Worm (Caenorhabditis elegans): Measurements from ENCODE around the gene snn-1.

The snn-1 gene

ce11 chrIV:1814764-1815518 is at the start of gene snn-1:
snn-1 (minus strand) TSS chrIV:1815118.
- TF ChIP-seq pes-1 (GFP tag; IDR thresholded peaks at IDR 0.05) (no peak), tbx-37 (GFP tag; conservative IDR thresholded peaks at IDR 0.05) (no peak), tra-4 (tag; optimal IDR thresholded peaks at IDR 0.05) (no peak), sea-1 (GFP tag; conservative IDR thresholded peaks at IDR 0.05) (no peak), ets-7 (tag; optimal IDR thresholded peaks at IDR 0.05) (no peak), scrt-1 (GFP tag; IDR thresholded peaks at IDR 0.05) (no peak), hmg-4 (GFP tag; optimal IDR thresholded peaks at IDR 0.05) (no peak), ceh-36 (tag; optimal IDR thresholded peaks at IDR 0.05) (no peak), ceh-13 (GFP tag; optimal IDR thresholded peaks at IDR 0.05) (no peak), ama-1 (optimal IDR thresholded peaks at IDR 0.05) (no peak), F13C5.2 (tag; optimal IDR thresholded peaks at IDR 0.05) (no peak)

- no peak for TF ChIP-seq sea-1 (GFP tag; conservative IDR thresholded peaks at IDR 0.05)
These were observed 47.7 kb upstream of the snn-1 start for ce11 chrIV:1862655-1863054.

- no peak for TF ChIP-seq sea-1 (GFP tag; conservative IDR thresholded peaks at IDR 0.05)
- TF ChIP-seq flt-1 (GFP tag; IDR thresholded peaks at IDR 0.05) = no peak
- TF ChIP-seq hmg-4 (GFP tag; optimal IDR thresholded peaks at IDR 0.05) = no peak
- no peak for TF ChIP-seq pes-1 (GFP tag; IDR thresholded peaks at IDR 0.05)
- TF ChIP-seq ama-1 (optimal IDR thresholded peaks at IDR 0.05) = no peak
- TF ChIP-seq aly-1 (tag; optimal IDR thresholded peaks at IDR 0.05) = no peak
- no peak for TF ChIP-seq B0310.2 (tag; optimal IDR thresholded peaks at IDR 0.05)
- TF ChIP-seq tra-4 (tag; optimal IDR thresholded peaks at IDR 0.05) = no peak
- TF ChIP-seq F13C5.2 (tag; optimal IDR thresholded peaks at IDR 0.05) = no peak
- no peak for TF ChIP-seq tbx-37 (GFP tag; conservative IDR thresholded peaks at IDR 0.05)
- no peak for TF ChIP-seq ets-7 (tag; optimal IDR thresholded peaks at IDR 0.05)
- TF ChIP-seq tbx-11 (GFP tag; IDR thresholded peaks at IDR 0.05) = no peak
- no peak for TF ChIP-seq ceh-13 (GFP tag; optimal IDR thresholded peaks at IDR 0.05)
- no peak for TF ChIP-seq scrt-1 (GFP tag; IDR thresholded peaks at IDR 0.05)
- no peak for TF ChIP-seq hmbx-1 (tag; optimal IDR thresholded peaks at IDR 0.05)
- TF ChIP-seq ceh-36 (tag; optimal IDR thresholded peaks at IDR 0.05) = no peak
- no peak for TF ChIP-seq hnd-1 (tag; optimal IDR thresholded peaks at IDR 0.05)
These were observed 46.0 kb upstream of the snn-1 start for ce11 chrIV:1860965-1861364.

ce11 chrIV:1859365-1859982 is 44.6 kb upstream of the snn-1 start:
- TF ChIP-seq hnd-1 (tag; optimal IDR thresholded peaks at IDR 0.05) (no peak), scrt-1 (GFP tag; IDR thresholded peaks at IDR 0.05) (no peak), flt-1 (GFP tag; IDR thresholded peaks at IDR 0.05) (no peak), ama-1 (optimal IDR thresholded peaks at IDR 0.05) (no peak), pes-1 (GFP tag; IDR thresholded peaks at IDR 0.05) (no peak), ceh-13 (GFP tag; optimal IDR thresholded peaks at IDR 0.05) (no peak), ets-7 (tag; optimal IDR thresholded peaks at IDR 0.05) (no peak), hmg-4 (GFP tag; optimal IDR thresholded peaks at IDR 0.05) (no peak), ceh-36 (tag; optimal IDR thresholded peaks at IDR 0.05) (no peak), sea-1 (GFP tag; conservative IDR thresholded peaks at IDR 0.05) (no peak), F13C5.2 (tag; optimal IDR thresholded peaks at IDR 0.05) (no peak), aly-1 (tag; optimal IDR thresholded peaks at IDR 0.05) (no peak), hmbx-1 (tag; optimal IDR thresholded peaks at IDR 0.05) (no peak), tra-4 (tag; optimal IDR thresholded peaks at IDR 0.05) (no peak)

- TF ChIP-seq hnd-1 (tag; optimal IDR thresholded peaks at IDR 0.05) (no peak), tra-4 (tag; optimal IDR thresholded peaks at IDR 0.05) (no peak), B0310.2 (tag; optimal IDR thresholded peaks at IDR 0.05) (no peak), pes-1 (GFP tag; IDR thresholded peaks at IDR 0.05) (no peak), ceh-36 (tag; optimal IDR thresholded peaks at IDR 0.05) (no peak), tbx-37 (GFP tag; conservative IDR thresholded peaks at IDR 0.05) (no peak), flt-1 (GFP tag; IDR thresholded peaks at IDR 0.05) (no peak), ets-7 (tag; optimal IDR thresholded peaks at IDR 0.05) (no peak), scrt-1 (GFP tag; IDR thresholded peaks at IDR 0.05) (no peak), tbx-11 (GFP tag; IDR thresholded peaks at IDR 0.05) (no peak)
These were observed 43.0 kb upstream of the snn-1 start for ce11 chrIV:1857866-1858271.

ce11 chrIV:1853934-1854438 is 39.1 kb upstream of the snn-1 start:
- TF ChIP-seq pes-1 (GFP tag; IDR thresholded peaks at IDR 0.05) (peak; percentile 56), hmg-4 (GFP tag; optimal IDR thresholded peaks at IDR 0.05) (no peak), aly-1 (tag; optimal IDR thresholded peaks at IDR 0.05) (no peak)

ce11 chrIV:1847912-1848311 is 33.0 kb upstream of the snn-1 start, which contains the start of gene egl-4:
egl-4 (plus strand) TSS chrIV:1848071.
- TF ChIP-seq tbx-37 (GFP tag; conservative IDR thresholded peaks at IDR 0.05) = no peak
- TF ChIP-seq hnd-1 (tag; optimal IDR thresholded peaks at IDR 0.05) = no peak
- no peak for TF ChIP-seq ama-1 (optimal IDR thresholded peaks at IDR 0.05)
- no peak for TF ChIP-seq aly-1 (tag; optimal IDR thresholded peaks at IDR 0.05)
- no peak for TF ChIP-seq F13C5.2 (tag; optimal IDR thresholded peaks at IDR 0.05)
- TF ChIP-seq B0310.2 (tag; optimal IDR thresholded peaks at IDR 0.05) = no peak
- TF ChIP-seq tbx-11 (GFP tag; IDR thresholded peaks at IDR 0.05) = no peak
- no peak for TF ChIP-seq flt-1 (GFP tag; IDR thresholded peaks at IDR 0.05)
- no peak for TF ChIP-seq hmbx-1 (tag; optimal IDR thresholded peaks at IDR 0.05)
- TF ChIP-seq sea-1 (GFP tag; conservative IDR thresholded peaks at IDR 0.05) = no peak
- TF ChIP-seq tra-4 (tag; optimal IDR thresholded peaks at IDR 0.05) = no peak
- no peak for TF ChIP-seq ceh-36 (tag; optimal IDR thresholded peaks at IDR 0.05)
- TF ChIP-seq ets-7 (tag; optimal IDR thresholded peaks at IDR 0.05) = no peak
- no peak for TF ChIP-seq ceh-13 (GFP tag; optimal IDR thresholded peaks at IDR 0.05)
- no peak for TF ChIP-seq hmg-4 (GFP tag; optimal IDR thresholded peaks at IDR 0.05)
- no peak for TF ChIP-seq pes-1 (GFP tag; IDR thresholded peaks at IDR 0.05)
- no peak for TF ChIP-seq scrt-1 (GFP tag; IDR thresholded peaks at IDR 0.05)
